Fruit fly (Drosophila melanogaster) whole organism, embryonic: ENCODE results near the gene mxc.

Experiments used
- Atf6 ChIP-seq: fragments of 200-800 bp; sonication (Bioruptor generic); IDR thresholded peaks from 2 replicates; pipeline ENCODE4 v1.3.6; 2022; ENCODE audit warnings: missing biosample characterization, missing genetic modification characterization
- CG11093 ChIP-seq: fragments of 200-800 bp; sonication (Bioruptor generic); IDR thresholded peaks from 3 replicates; pipeline ENCODE4 v1.3.6; 2022; ENCODE audit warnings: missing biosample characterization, missing genetic modification characterization
- CG11247 ChIP-seq: fragments of 200-800 bp; sonication (Bioruptor generic); IDR thresholded peaks from 2 replicates; pipeline ENCODE4 v1.3.6; 2022; ENCODE audit warnings: missing biosample characterization, missing genetic modification characterization
- CG11398 ChIP-seq: fragments of 200-800 bp; sonication (Bioruptor generic); optimal IDR thresholded peaks from 2 replicates; lab custom pipeline; 2016; ENCODE audit warnings: missing biosample characterization, missing genetic modification characterization
- CG11560 ChIP-seq: fragments of 200-800 bp; sonication (Bioruptor generic); IDR thresholded peaks from 3 replicates; pipeline ENCODE4 v1.3.6; 2022; ENCODE audit warnings: missing biosample characterization, missing genetic modification characterization
- CG12071 ChIP-seq: fragments of 200-800 bp; sonication (Bioruptor generic); optimal IDR thresholded peaks from 3 replicates; lab custom pipeline; 2018; ENCODE audit warnings: missing biosample characterization, mild to moderate bottlenecking, missing genetic modification characterization
- CG12744 ChIP-seq: fragments of 200-800 bp; sonication (Bioruptor generic); optimal IDR thresholded peaks from 2 replicates; lab custom pipeline; 2016; ENCODE audit warnings: missing biosample characterization, missing genetic modification characterization
- CG12942 ChIP-seq: fragments of 200-800 bp; sonication (Bioruptor generic); optimal IDR thresholded peaks from 3 replicates; lab custom pipeline; 2016; ENCODE audit warnings: missing biosample characterization, missing genetic modification characterization
- CG13296 ChIP-seq: fragments of 200-800 bp; sonication (Bioruptor generic); optimal IDR thresholded peaks from 3 replicates; lab custom pipeline; 2018; ENCODE audit warnings: missing biosample characterization, mild to moderate bottlenecking, missing genetic modification characterization
- CG1529 ChIP-seq: fragments of 200-800 bp; sonication (Bioruptor generic); optimal IDR thresholded peaks from 3 replicates; lab custom pipeline; 2018; ENCODE audit warnings: missing biosample characterization, missing genetic modification characterization
- CG1603 ChIP-seq: fragments of 200-800 bp; sonication (Bioruptor generic); optimal IDR thresholded peaks from 2 replicates; lab custom pipeline; 2019; ENCODE audit warnings: missing biosample characterization, mild to moderate bottlenecking, missing genetic modification characterization, moderate library complexity
- CG16863 ChIP-seq: fragments of 200-800 bp; sonication (Bioruptor generic); optimal IDR thresholded peaks from 3 replicates; lab custom pipeline; 2016; ENCODE audit warnings: missing biosample characterization, missing genetic modification characterization
- CG17328 ChIP-seq: fragments of 200-800 bp; sonication (Bioruptor generic); IDR thresholded peaks from 2 replicates; pipeline ENCODE4 v1.3.6; 2022; ENCODE audit warnings: missing biosample characterization, missing genetic modification characterization
- CG31365 ChIP-seq: fragments of 200-800 bp; sonication (Bioruptor generic); optimal IDR thresholded peaks from 2 replicates; lab custom pipeline; 2018; ENCODE audit warnings: missing biosample characterization, mild to moderate bottlenecking, missing genetic modification characterization
- CG32767 ChIP-seq: fragments of 200-800 bp; sonication (Bioruptor generic); IDR thresholded peaks from 2 replicates; pipeline ENCODE4 v1.3.6; 2022; ENCODE audit warnings: missing biosample characterization, missing genetic modification characterization
- CG34422 ChIP-seq: fragments of 200-800 bp; sonication (Bioruptor generic); IDR thresholded peaks from 3 replicates; pipeline ENCODE4 v1.3.6; 2022; ENCODE audit warnings: missing biosample characterization, missing genetic modification characterization
- CG4282 ChIP-seq: fragments of 200-800 bp; sonication (Bioruptor generic); optimal IDR thresholded peaks from 2 replicates; lab custom pipeline; 2016; ENCODE audit warnings: missing biosample characterization, missing genetic modification characterization
- CG4424 ChIP-seq: fragments of 200-800 bp; sonication (Bioruptor generic); optimal IDR thresholded peaks from 3 replicates; lab custom pipeline; 2016; ENCODE audit warnings: missing biosample characterization, missing genetic modification characterization
- CG6175 ChIP-seq: fragments of 200-800 bp; sonication (Bioruptor generic); IDR thresholded peaks from 3 replicates; pipeline ENCODE4 v1.3.6; 2022; ENCODE audit warnings: missing biosample characterization, missing genetic modification characterization
- CG7357 ChIP-seq: fragments of 200-800 bp; sonication (Bioruptor generic); IDR thresholded peaks from 3 replicates; pipeline ENCODE4 v1.3.6; 2022; ENCODE audit warnings: missing biosample characterization, missing genetic modification characterization
- CG7556 ChIP-seq: fragments of 200-800 bp; sonication (Bioruptor generic); optimal IDR thresholded peaks from 2 replicates; lab custom pipeline; 2017; ENCODE audit warnings: missing biosample characterization, mild to moderate bottlenecking, missing genetic modification characterization
- CG7786 ChIP-seq: fragments of 200-800 bp; sonication (Bioruptor generic); optimal IDR thresholded peaks from 2 replicates; lab custom pipeline; 2016; ENCODE audit warnings: missing biosample characterization, missing genetic modification characterization
- D19B ChIP-seq: fragments of 200-800 bp; sonication (Bioruptor generic); optimal IDR thresholded peaks from 2 replicates; lab custom pipeline; 2017; ENCODE audit warnings: missing biosample characterization, mild to moderate bottlenecking, missing genetic modification characterization
- Dfd ChIP-seq, 2 experiments: fragments of >200 bp; optimal IDR thresholded peaks; 2 replicates each; lab custom pipeline; 2017; ENCODE audit warnings: missing biosample characterization in 2 of 2, missing genetic modification characterization in 2 of 2
- Dip2 ChIP-seq: fragments of 200-800 bp; sonication (Bioruptor generic); IDR thresholded peaks from 2 replicates; pipeline ENCODE4 v1.3.6; 2022; ENCODE audit warnings: missing biosample characterization, missing genetic modification characterization
- Doc2 ChIP-seq: fragments of 200-800 bp; sonication (Bioruptor generic); IDR thresholded peaks from 2 replicates; pipeline ENCODE4 v1.3.6; 2022; ENCODE audit warnings: missing biosample characterization, missing genetic modification characterization
- Dp ChIP-seq: fragments of 200-800 bp; sonication (Bioruptor generic); optimal IDR thresholded peaks from 2 replicates; lab custom pipeline; 2018; ENCODE audit warnings: missing biosample characterization, mild to moderate bottlenecking, missing genetic modification characterization, moderate library complexity
- HLHmδ ChIP-seq: fragments of 200-800 bp; sonication (Bioruptor generic); optimal IDR thresholded peaks from 2 replicates; lab custom pipeline; 2018; ENCODE audit warnings: missing biosample characterization, mild to moderate bottlenecking, missing genetic modification characterization, moderate library complexity
- Mad ChIP-seq: fragments of 200-800 bp; sonication (Bioruptor generic); optimal IDR thresholded peaks from 2 replicates; lab custom pipeline; 2016; ENCODE audit warnings: missing biosample characterization, missing genetic modification characterization
- Mrtf ChIP-seq: fragments of 200-800 bp; sonication (Bioruptor generic); IDR thresholded peaks from 3 replicates; pipeline ENCODE4 v1.3.6; 2022; ENCODE audit warnings: missing biosample characterization, missing genetic modification characterization
- NC2β ChIP-seq: fragments of 200-800 bp; sonication (Bioruptor generic); optimal IDR thresholded peaks from 2 replicates; lab custom pipeline; 2016; ENCODE audit warnings: missing biosample characterization, missing genetic modification characterization
- Ptx1 ChIP-seq: fragments of 200-800 bp; sonication (Bioruptor generic); IDR thresholded peaks from 2 replicates; pipeline ENCODE4 v1.3.6; 2022; ENCODE audit warnings: missing biosample characterization, missing genetic modification characterization
- Rfx ChIP-seq: fragments of 200-800 bp; sonication (Bioruptor generic); IDR thresholded peaks from 2 replicates; pipeline ENCODE4 v1.3.6; 2022; ENCODE audit warnings: missing biosample characterization, missing genetic modification characterization
- Scr ChIP-seq: fragments of 200-800 bp; sonication (Bioruptor generic); IDR thresholded peaks from 2 replicates; pipeline ENCODE4 v1.3.6; 2022; ENCODE audit warnings: missing biosample characterization, missing genetic modification characterization; ENCODE audit not compliant: partially characterized antibody
- Side ChIP-seq: fragments of 200-800 bp; sonication (Bioruptor generic); optimal IDR thresholded peaks from 2 replicates; lab custom pipeline; 2016; ENCODE audit warnings: missing biosample characterization, missing genetic modification characterization
- Stat92E ChIP-seq, 3 experiments: fragments of >200 bp in 2 of 3; fragments of 200-800 bp in 1 of 3; sonication (Bioruptor generic) in 1 of 3; optimal IDR thresholded peaks; 2 replicates each; lab custom pipeline; 2017 to 2019; ENCODE audit warnings: missing biosample characterization in 3 of 3, missing genetic modification characterization in 3 of 3, mild to moderate bottlenecking in 1 of 3, moderate library complexity in 1 of 3
- Taf1 ChIP-seq: fragments of 200-800 bp; sonication (Bioruptor generic); IDR thresholded peaks from 2 replicates; pipeline ENCODE4 v1.3.6; 2022; ENCODE audit warnings: missing biosample characterization, missing genetic modification characterization
- da ChIP-seq: fragments of 200-800 bp; sonication (Bioruptor generic); optimal IDR thresholded peaks from 2 replicates; lab custom pipeline; 2016; ENCODE audit warnings: missing biosample characterization, missing genetic modification characterization
- dpn ChIP-seq, 2 experiments: fragments of 200-800 bp; sonication (Bioruptor generic); optimal IDR thresholded peaks; 3 replicates each; lab custom pipeline; 2016; ENCODE audit warnings: missing biosample characterization in 2 of 2, missing genetic modification characterization in 2 of 2
- ems ChIP-seq: fragments of 200-800 bp; sonication (Bioruptor generic); optimal IDR thresholded peaks from 3 replicates; lab custom pipeline; 2016; ENCODE audit warnings: missing biosample characterization, missing genetic modification characterization
- h ChIP-seq: fragments of >200 bp; optimal IDR thresholded peaks from 2 replicates; lab custom pipeline; 2017
- lbe ChIP-seq: fragments of 200-800 bp; sonication (Bioruptor generic); optimal IDR thresholded peaks from 2 replicates; lab custom pipeline; 2016; ENCODE audit warnings: missing biosample characterization, mild to moderate bottlenecking, missing genetic modification characterization
- p53 ChIP-seq: fragments of 200-800 bp; sonication (Bioruptor generic); optimal IDR thresholded peaks from 2 replicates; lab custom pipeline; 2016; ENCODE audit warnings: missing biosample characterization, missing genetic modification characterization
- pan ChIP-seq, 4 experiments: fragments of >200 bp in 3 of 4; fragments of 200-800 bp in 1 of 4; sonication (Bioruptor generic) in 1 of 4; optimal IDR thresholded peaks in 3 of 4; IDR thresholded peaks in 1 of 4; 2 replicates each; pipeline versions ENCODE4 v1.3.6 to Lab custom; 2017 to 2022; ENCODE audit warnings: missing biosample characterization in 2 of 4, missing genetic modification characterization in 2 of 4, mixed read lengths in 1 of 4
- pb ChIP-seq: fragments of 200-800 bp; sonication (Bioruptor generic); optimal IDR thresholded peaks from 3 replicates; lab custom pipeline; 2016; ENCODE audit warnings: missing biosample characterization, missing genetic modification characterization
- slou ChIP-seq: fragments of 200-800 bp; sonication (Bioruptor generic); optimal IDR thresholded peaks from 3 replicates; lab custom pipeline; 2016; ENCODE audit warnings: missing biosample characterization, missing genetic modification characterization
- slp2 ChIP-seq: fragments of 200-800 bp; sonication (Bioruptor generic); optimal IDR thresholded peaks from 2 replicates; lab custom pipeline; 2016; ENCODE audit warnings: missing biosample characterization, missing genetic modification characterization
- sr ChIP-seq: fragments of 200-800 bp; sonication (Bioruptor generic); IDR thresholded peaks from 3 replicates; pipeline ENCODE4 v1.3.6; 2022; ENCODE audit warnings: missing biosample characterization, missing genetic modification characterization
- ssp ChIP-seq: fragments of 200-800 bp; sonication (Bioruptor generic); IDR thresholded peaks from 2 replicates; pipeline ENCODE4 v1.3.6; 2022; ENCODE audit warnings: missing biosample characterization, missing genetic modification characterization
- trem ChIP-seq: fragments of 200-800 bp; optimal IDR thresholded peaks from 3 replicates; lab custom pipeline; 2019; ENCODE audit warnings: missing biosample characterization, mild to moderate bottlenecking, missing genetic modification characterization, moderate library complexity
- tx ChIP-seq: fragments of 200-800 bp; sonication (Bioruptor generic); optimal IDR thresholded peaks from 2 replicates; lab custom pipeline; 2016; ENCODE audit warnings: missing biosample characterization, missing genetic modification characterization
- unpg ChIP-seq: fragments of 200-800 bp; sonication (Bioruptor generic); optimal IDR thresholded peaks from 3 replicates; lab custom pipeline; 2018; ENCODE audit warnings: missing biosample characterization, mild to moderate bottlenecking, missing genetic modification characterization, moderate library complexity

Gene mxc

dm6 chrX:9196362-9196761, 46.9 kb downstream of the mxc start, which contains the start of gene CG12118 (continued):
- no peak for TF ChIP-seq p53 (GFP tag; lab: Kevin White, UChicago)
- peak; percentile 84 for TF ChIP-seq lbe (GFP tag; lab: Kevin White, UChicago)
- TF ChIP-seq NC2β (GFP tag; lab: Kevin White, UChicago) = peak; percentile 46
- peak; percentile 81 for TF ChIP-seq CG12942 (GFP tag; lab: Kevin White, UChicago)
- peak; percentile 86 for TF ChIP-seq CG17328 (GFP tag; lab: Robert Waterston, UW)
- TF ChIP-seq slp2 (GFP tag; lab: Kevin White, UChicago) = no peak
- peak; percentile 85 for TF ChIP-seq CG34422
- TF ChIP-seq Taf1 (GFP tag; lab: Robert Waterston, UW) = no peak
- peak; percentile 20 for TF ChIP-seq CG7786
- TF ChIP-seq Dfd (GFP tag; optimal IDR thresholded peaks at IDR 0.05; lab: Kevin White, UChicago) = no peak
- peak; percentile 68; the same call in 1 of the 2 replicates for TF ChIP-seq CG32767 (GFP tag; lab: Robert Waterston, UW)
- peak; percentile 77 for TF ChIP-seq CG4424 (GFP tag; lab: Kevin White, UChicago)
- peak; percentile 21 to 88 for TF ChIP-seq dpn (GFP tag; optimal IDR thresholded peaks at IDR 0.05; lab: Kevin White, UChicago)
- TF ChIP-seq Dip2 = no peak
- TF ChIP-seq tx (GFP tag; lab: Kevin White, UChicago) = peak; percentile 12
- TF ChIP-seq slou (GFP tag; lab: Kevin White, UChicago) = peak; percentile 70
- no peak for TF ChIP-seq da (GFP tag; lab: Kevin White, UChicago)
- no peak for TF ChIP-seq CG11398 (GFP tag; lab: Kevin White, UChicago)
- TF ChIP-seq CG12071 (GFP tag; lab: Kevin White, UChicago) = no peak
- TF ChIP-seq Mad (GFP tag; lab: Kevin White, UChicago) = peak; percentile 74
- no peak for TF ChIP-seq D19B (GFP tag; lab: Kevin White, UChicago)
- TF ChIP-seq CG13296 = peak; percentile 71
- no peak for TF ChIP-seq pb (GFP tag; lab: Kevin White, UChicago)
- peak; percentile 73 for TF ChIP-seq trem (tag; lab: Kevin White, UChicago)
- TF ChIP-seq CG11560 (tag; lab: Robert Waterston, UW) = peak; percentile 55; the same call in 1 of the 3 replicates
- no peak for TF ChIP-seq HLHmδ (GFP tag; lab: Kevin White, UChicago)
- TF ChIP-seq Stat92E (GFP tag; optimal IDR thresholded peaks at IDR 0.05; lab: Kevin White, UChicago) = no peak
- peak; percentile 35 for TF ChIP-seq CG1603 (tag; lab: Kevin White, UChicago)
- no peak for TF ChIP-seq h (lab: Kevin White, UChicago)
- no peak for TF ChIP-seq CG4282 (GFP tag; lab: Kevin White, UChicago)
- no peak for TF ChIP-seq sr
- no peak for TF ChIP-seq CG31365 (tag; lab: Kevin White, UChicago)
- peak; percentile 83 for TF ChIP-seq CG11247 (GFP tag; lab: Robert Waterston, UW)
- no peak for TF ChIP-seq Doc2
- TF ChIP-seq Dp = peak; percentile 87
- TF ChIP-seq pan (optimal IDR thresholded peaks at IDR 0.05; lab: Kevin White, UChicago) = no peak
- peak in 1 of 2 experiments; percentile 84 for TF ChIP-seq pan (GFP tag; optimal IDR thresholded peaks at IDR 0.05 in 1 of 2, IDR thresholded peaks at IDR 0.05 in 1 of 2)
- TF ChIP-seq unpg (GFP tag; lab: Kevin White, UChicago) = peak; percentile 81
- TF ChIP-seq Ptx1 (GFP tag; lab: Robert Waterston, UW) = peak; percentile 86
- peak; percentile 14 for TF ChIP-seq CG16863 (GFP tag; lab: Kevin White, UChicago)
- TF ChIP-seq ssp (GFP tag; lab: Robert Waterston, UW) = peak; percentile 74
- TF ChIP-seq CG7556 (GFP tag; lab: Kevin White, UChicago) = peak; percentile 78
- 0 out of 3 replicates have a peak, but pooled peaks have one; percentile 10 for TF ChIP-seq CG7357 (GFP tag; lab: Robert Waterston, UW)
- peak; percentile 78 for TF ChIP-seq Rfx (GFP tag; lab: Robert Waterston, UW)
- TF ChIP-seq CG12744 (GFP tag; lab: Kevin White, UChicago) = no peak
- no peak for TF ChIP-seq Mrtf
- TF ChIP-seq CG6175 = 0 out of 3 replicates have a peak, but pooled peaks have one; percentile 22
- TF ChIP-seq Side (GFP tag; lab: Kevin White, UChicago) = peak; percentile 3
- TF ChIP-seq CG1529 (GFP tag; lab: Kevin White, UChicago) = peak; percentile 40
- TF ChIP-seq Atf6 (GFP tag; lab: Robert Waterston, UW) = peak; percentile 79
- TF ChIP-seq CG11093 = peak; percentile 74
- peak; percentile 17 for TF ChIP-seq ems (GFP tag; lab: Kevin White, UChicago)
- peak; percentile 95 for TF ChIP-seq Scr (GFP tag; lab: Robert Waterston, UW)
